Worm (Caenorhabditis elegans): ENCODE results near the gene C09E8.6.

ce11 chrII:587533-587932 lies 31.2 kb downstream of the C09E8.6 start, which contains the start of gene fbxb-34:
- TF ChIP-seq nhr-237 (tag; optimal IDR thresholded peaks at IDR 0.05): no peak
- no peak for TF ChIP-seq sma-9 (GFP tag; optimal IDR thresholded peaks at IDR 0.05)
- TF ChIP-seq sma-9 (tag; optimal IDR thresholded peaks at IDR 0.05): no peak
- TF ChIP-seq elt-1 (tag; optimal IDR thresholded peaks at IDR 0.05): no peak
- no peak for TF ChIP-seq lin-13 (GFP tag; optimal IDR thresholded peaks at IDR 0.05)
- TF ChIP-seq fos-1 (tag; optimal IDR thresholded peaks at IDR 0.05): no peak
- no peak for TF ChIP-seq mdl-1 (tag; optimal IDR thresholded peaks at IDR 0.05)
- TF ChIP-seq zag-1 (tag; optimal IDR thresholded peaks at IDR 0.05): no peak
- no peak for TF ChIP-seq unc-39 (tag; optimal IDR thresholded peaks at IDR 0.05)
- no peak for TF ChIP-seq unc-55 (GFP tag; optimal IDR thresholded peaks at IDR 0.05)
- TF ChIP-seq nhr-6 (tag; optimal IDR thresholded peaks at IDR 0.05): no peak
